Worm (Caenorhabditis elegans): ENCODE measurements around the gene glo-3.

glo-3 gene

ce11 chrX:10576410-10576809 lies 42.9 kb downstream of the glo-3 start (continued):
- peak; percentile 52 for TF ChIP-seq irx-1 (tag; optimal IDR thresholded peaks at IDR 0.05)
- TF ChIP-seq rnt-1 (tag; optimal IDR thresholded peaks at IDR 0.05), result no peak
- no peak for TF ChIP-seq zag-1 (tag; optimal IDR thresholded peaks at IDR 0.05)
- TF ChIP-seq ceh-8 (GFP tag; optimal IDR thresholded peaks at IDR 0.05), result no peak
- peak; percentile 24 for TF ChIP-seq nhr-19 (GFP tag; conservative IDR thresholded peaks at IDR 0.05)
- peak; percentile 98 for TF ChIP-seq zip-4 (GFP tag; optimal IDR thresholded peaks at IDR 0.05)
- TF ChIP-seq ztf-11 (tag; optimal IDR thresholded peaks at IDR 0.05), result no peak
- TF ChIP-seq elt-3 (tag; optimal IDR thresholded peaks at IDR 0.05), result peak in 2 of 6 experiments; percentile 60 to 70
- peak; percentile 22 to 76 (median 66) for TF ChIP-seq ceh-82 (tag; optimal IDR thresholded peaks at IDR 0.05)
- TF ChIP-seq elt-2 (tag; optimal IDR thresholded peaks at IDR 0.05), result no peak
- peak; percentile 47 for TF ChIP-seq nhr-85 (tag)
- TF ChIP-seq fkh-8 (tag; optimal IDR thresholded peaks at IDR 0.05), result peak; percentile 46
- TF ChIP-seq tlp-1 (tag; optimal IDR thresholded peaks at IDR 0.05), result no peak
- peak; percentile 33 to 60 (median 53) for TF ChIP-seq dpl-1 (GFP tag; optimal IDR thresholded peaks at IDR 0.05)
- peak; percentile 74 for TF ChIP-seq C16A3.4 (tag; optimal IDR thresholded peaks at IDR 0.05)
- no peak for TF ChIP-seq egl-13 (tag; optimal IDR thresholded peaks at IDR 0.05)
- TF ChIP-seq fos-1 (tag; optimal IDR thresholded peaks at IDR 0.05), result peak; percentile 60
- TF ChIP-seq nhr-12 (tag; optimal IDR thresholded peaks at IDR 0.05), result no peak
- no peak for TF ChIP-seq C04F5.9 (tag; optimal IDR thresholded peaks at IDR 0.05)
- TF ChIP-seq fkh-4 (tag; optimal IDR thresholded peaks at IDR 0.05; ENCODE audit: borderline replicate concordance), result no peak
- TF ChIP-seq nhr-71 (tag; optimal IDR thresholded peaks at IDR 0.05), result peak; percentile 73
- peak; percentile 50 to 81 for TF ChIP-seq lsy-2 (tag; optimal IDR thresholded peaks at IDR 0.05)
- TF ChIP-seq isw-1 (GFP tag; IDR thresholded peaks at IDR 0.05), result peak; percentile 21; the same call in 1 of the 2 replicates
- TF ChIP-seq unc-86 (tag; optimal IDR thresholded peaks at IDR 0.05), result no peak
- TF ChIP-seq lir-3 (tag; optimal IDR thresholded peaks at IDR 0.05; ENCODE audit: poor library complexity), result no peak
- TF ChIP-seq mep-1 (tag; optimal IDR thresholded peaks at IDR 0.05), result peak; percentile 46
- TF ChIP-seq nhr-237 (tag; optimal IDR thresholded peaks at IDR 0.05), result peak; percentile 70

ce11 chrX:10576872-10577271 lies 43.4 kb downstream of the glo-3 start, which contains the start of gene nhx-5:
Gene nhx-5 (plus strand): TSS chrX:10576953.
- no peak for TF ChIP-seq efl-1 (optimal IDR thresholded peaks at IDR 0.05)
- peak in 1 of 2 experiments; percentile 35 for TF ChIP-seq efl-1 (GFP tag; optimal IDR thresholded peaks at IDR 0.05 in 1 of 2)
- TF ChIP-seq fos-1 (tag; optimal IDR thresholded peaks at IDR 0.05), result no peak
- no peak for TF ChIP-seq nhr-12 (tag; optimal IDR thresholded peaks at IDR 0.05)
- no peak for TF ChIP-seq nhr-20 (tag; optimal IDR thresholded peaks at IDR 0.05)
- no peak for TF ChIP-seq lin-39 (tag; optimal IDR thresholded peaks at IDR 0.05)
- no peak for TF ChIP-seq nhr-90 (tag; optimal IDR thresholded peaks at IDR 0.05; ENCODE audit: poor library complexity)
- no peak for TF ChIP-seq hlh-17 (GFP tag; optimal IDR thresholded peaks at IDR 0.05; ENCODE audit: borderline replicate concordance)

Measured in whole organism, L1 larva.